Worm (Caenorhabditis elegans) whole organism, L3 larva: ENCODE results near the gene col-127.
"Not testable (repeated sequence)": the region's sequence is repeated elsewhere in the genome, so short reads cannot be mapped to it uniquely, and the experiment has no call there.

Source experiments
- ZK546.5 ChIP-seq: sonication (generic microtip); optimal IDR thresholded peaks from 2 replicates; lab custom pipeline; 2017; ENCODE audit warnings: missing biosample characterization, missing genetic modification characterization
- ceh-16 ChIP-seq: sonication (generic microtip); optimal IDR thresholded peaks from 2 replicates; lab custom pipeline; 2017; ENCODE audit warnings: missing biosample characterization, missing genetic modification characterization
- ceh-28 ChIP-seq: fragments of 150-350 bp; optimal IDR thresholded peaks from 2 replicates; lab custom pipeline; 2014; ENCODE audit warnings: missing biosample characterization, missing genetic modification reagents, missing genetic modification characterization
- ceh-82 ChIP-seq: fragments of 150-350 bp; optimal IDR thresholded peaks from 2 replicates; lab custom pipeline; 2014; ENCODE audit warnings: missing biosample characterization, missing genetic modification characterization
- daf-12 ChIP-seq: fragments of 150-350 bp; optimal IDR thresholded peaks from 2 replicates; lab custom pipeline; 2014; ENCODE audit warnings: missing biosample characterization, missing genetic modification reagents, missing genetic modification characterization
- elt-2 ChIP-seq: sonication (generic microtip); optimal IDR thresholded peaks from 2 replicates; lab custom pipeline; 2016; ENCODE audit warnings: missing genetic modification reagents, mild to moderate bottlenecking, missing genetic modification characterization, missing compliant biosample characterization
- elt-3 ChIP-seq, 3 experiments: fragments of 150-350 bp in 1 of 3; sonication (generic microtip) in 2 of 3; optimal IDR thresholded peaks; 2 replicates in 2 of 3; 4 replicates in 1 of 3; lab custom pipeline; 2014 to 2017; ENCODE audit warnings: missing biosample characterization in 3 of 3, missing genetic modification characterization in 3 of 3
- eor-1 ChIP-seq, 2 experiments: fragments of 150-350 bp; optimal IDR thresholded peaks; 2 replicates each; lab custom pipeline; 2014 to 2018; ENCODE audit warnings: missing biosample characterization in 2 of 2, missing genetic modification characterization in 2 of 2
- fos-1 ChIP-seq: fragments of 150-350 bp; optimal IDR thresholded peaks from 2 replicates; lab custom pipeline; 2014; ENCODE audit warnings: missing biosample characterization, missing genetic modification characterization
- jun-1 ChIP-seq: fragments of 150-350 bp; optimal IDR thresholded peaks from 2 replicates; lab custom pipeline; 2014; ENCODE audit warnings: missing biosample characterization, missing genetic modification reagents, missing genetic modification characterization
- lin-39 ChIP-seq: fragments of 150-350 bp; optimal IDR thresholded peaks from 2 replicates; lab custom pipeline; 2018; ENCODE audit warnings: missing biosample characterization, missing genetic modification reagents, missing genetic modification characterization
- lsy-12 ChIP-seq: sonication (generic microtip); optimal IDR thresholded peaks from 2 replicates; lab custom pipeline; 2016; ENCODE audit warnings: mild to moderate bottlenecking, missing genetic modification characterization, missing compliant biosample characterization
- mml-1 ChIP-seq: fragments of 150-350 bp; sonication (generic microtip); optimal IDR thresholded peaks from 3 replicates; lab custom pipeline; 2014; ENCODE audit warnings: missing biosample characterization, missing genetic modification characterization
- nfya-1 ChIP-seq: sonication (generic microtip); optimal IDR thresholded peaks from 2 replicates; lab custom pipeline; 2017; ENCODE audit warnings: missing genetic modification characterization, mild to moderate bottlenecking, missing compliant biosample characterization, antibody characterized with exemption, moderate library complexity; ENCODE audit not compliant: insufficient read depth
- nhr-23 ChIP-seq: fragments of 150-350 bp; optimal IDR thresholded peaks from 2 replicates; lab custom pipeline; 2014; ENCODE audit warnings: missing biosample characterization, missing genetic modification reagents, missing genetic modification characterization
- nhr-237 ChIP-seq: fragments of 150-350 bp; optimal IDR thresholded peaks from 2 replicates; lab custom pipeline; 2014; ENCODE audit warnings: missing biosample characterization, missing genetic modification characterization
- nhr-28 ChIP-seq: fragments of 150-350 bp; optimal IDR thresholded peaks from 2 replicates; lab custom pipeline; 2014; ENCODE audit warnings: missing biosample characterization, missing genetic modification characterization
- nhr-67 ChIP-seq: fragments of 150-350 bp; optimal IDR thresholded peaks from 2 replicates; lab custom pipeline; 2014; ENCODE audit warnings: missing biosample characterization, missing genetic modification characterization
- nhr-77 ChIP-seq: fragments of 150-350 bp; optimal IDR thresholded peaks from 2 replicates; lab custom pipeline; 2014; ENCODE audit warnings: missing biosample characterization, missing genetic modification characterization
- pha-4 ChIP-seq: fragments of 150-350 bp; optimal IDR thresholded peaks from 2 replicates; lab custom pipeline; 2014; ENCODE audit warnings: missing biosample characterization, missing genetic modification reagents, missing genetic modification characterization
- pqm-1 ChIP-seq: fragments of 150-350 bp; optimal IDR thresholded peaks from 2 replicates; lab custom pipeline; 2017; ENCODE audit warnings: missing biosample characterization, missing genetic modification characterization, inconsistent platforms
- sea-2 ChIP-seq: fragments of 150-350 bp; sonication (generic microtip); optimal IDR thresholded peaks from 4 replicates; lab custom pipeline; 2014; ENCODE audit warnings: missing biosample characterization, missing genetic modification reagents, missing genetic modification characterization
- snpc-4 ChIP-seq: fragments of 150-350 bp; optimal IDR thresholded peaks from 2 replicates; lab custom pipeline; 2014; ENCODE audit warnings: missing biosample characterization, missing genetic modification characterization
- unc-39 ChIP-seq: sonication (generic microtip); optimal IDR thresholded peaks from 4 replicates; lab custom pipeline; 2017; ENCODE audit warnings: missing biosample characterization, missing genetic modification characterization
- zag-1 ChIP-seq: fragments of 150-350 bp; optimal IDR thresholded peaks from 2 replicates; lab custom pipeline; 2014; ENCODE audit warnings: missing biosample characterization, missing genetic modification characterization
- ztf-4 ChIP-seq: fragments of 150-350 bp; optimal IDR thresholded peaks from 2 replicates; lab custom pipeline; 2014; ENCODE audit warnings: missing biosample characterization, missing genetic modification characterization

col-127 gene

ce11 chrIV:11269483-11269882 is 3.5 kb upstream of the col-127 start:
- no peak for TF ChIP-seq nfya-1 (tag; lab: Kevin White, UChicago)
- TF ChIP-seq nhr-237 (tag; lab: Kevin White, UChicago), result no peak
- TF ChIP-seq pha-4 (tag; lab: Kevin White, UChicago), result peak; percentile 90
- no peak for TF ChIP-seq nhr-77 (tag; lab: Kevin White, UChicago)
- no peak for TF ChIP-seq ZK546.5

DNA sequence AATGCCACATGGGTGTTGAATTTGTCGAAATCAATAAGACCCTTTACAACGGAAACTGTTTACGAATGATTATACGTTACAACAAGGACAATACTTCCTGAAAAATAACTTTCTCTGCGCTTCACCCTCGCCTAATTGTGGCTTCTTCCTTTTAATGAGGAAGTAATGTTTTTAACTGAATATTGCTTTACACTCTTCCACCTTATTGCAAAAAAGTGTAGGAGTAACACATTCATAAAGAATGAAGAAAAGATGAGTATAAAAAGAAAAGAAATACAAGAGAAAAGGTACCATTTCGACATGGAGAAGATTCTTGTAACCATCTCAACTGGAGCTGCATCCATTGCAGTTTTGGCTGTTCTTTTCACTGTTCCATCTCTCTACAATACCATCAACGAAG is 2.9 kb downstream of the col-127 start, which contains the start of gene col-126:
TSS of gene col-126 (plus strand) at position 301 of the 400 bp plus-strand sequence.
- TF ChIP-seq mml-1; lsy-12 (tag; lab: Kevin White, UChicago); sea-2 (GFP tag; lab: Kevin White, UChicago): not testable (repeated sequence)

ce11 chrIV:11261535-11261934 is 4.5 kb downstream of the col-127 start, which contains the start of gene F54D1.1:
TSS of gene F54D1.1 (plus strand) at chrIV:11261835.
- TF ChIP-seq ztf-4 (no peak), ceh-28 (no peak), ceh-82 (tag; lab: Kevin White, UChicago) (no peak), pha-4 (tag; lab: Kevin White, UChicago) (no peak), daf-12 (tag; lab: Kevin White, UChicago) (no peak), nhr-23 (no peak), elt-3 (tag; optimal IDR thresholded peaks at IDR 0.05; lab: Kevin White, UChicago) (no peak), eor-1 (tag; optimal IDR thresholded peaks at IDR 0.05; lab: Kevin White, UChicago) (no peak)
- TF ChIP-seq, all 47 proteins: peak for 0

ce11 chrIV:11260544-11261227 is 5.3 kb downstream of the col-127 start, which contains the start of gene C05C12.5:
TSS of gene C05C12.5 (minus strand) at chrIV:11261185.
- TF ChIP-seq elt-3 (tag; optimal IDR thresholded peaks at IDR 0.05; lab: Kevin White, UChicago) (no peak), unc-39 (tag; lab: Kevin White, UChicago) (no peak), fos-1 (tag; lab: Kevin White, UChicago) (no peak), pqm-1 (tag; lab: Kevin White, UChicago) (no peak), nhr-28 (tag; lab: Kevin White, UChicago) (no peak), zag-1 (tag; lab: Kevin White, UChicago) (no peak), ceh-28 (no peak), nhr-77 (tag; lab: Kevin White, UChicago) (no peak), mml-1 (no peak), snpc-4 (tag; lab: Kevin White, UChicago) (no peak), nhr-67 (tag; lab: Kevin White, UChicago) (no peak), pha-4 (tag; lab: Kevin White, UChicago) (no peak), ceh-16 (no peak)

- TF ChIP-seq pqm-1 (tag; lab: Kevin White, UChicago) (peak; percentile 27), pha-4 (tag; lab: Kevin White, UChicago) (peak; percentile 8), elt-2 (tag; lab: Kevin White, UChicago) (peak; percentile 87), nhr-23 (no peak)
These were observed 6.5 kb downstream of the col-127 start, which contains the start of gene gtl-1 for ce11 chrIV:11259485-11259972. TSS of gene gtl-1 (minus strand) at chrIV:11259535.

- peak; percentile 89 for TF ChIP-seq elt-2 (tag; lab: Kevin White, UChicago)
- TF ChIP-seq pqm-1 (tag; lab: Kevin White, UChicago), result peak; percentile 64
- TF ChIP-seq sea-2 (GFP tag; lab: Kevin White, UChicago), result no peak
- peak; percentile 63 for TF ChIP-seq jun-1 (tag; lab: Kevin White, UChicago)
These were observed 8.5 kb downstream of the col-127 start for ce11 chrIV:11257476-11257875.

ce11 chrIV:11253689-11254088 is 12.3 kb downstream of the col-127 start, which contains the start of gene C05C12.1:
TSS of gene C05C12.1 (plus strand) at chrIV:11253989.
- not testable (repeated sequence) for TF ChIP-seq eor-1 (tag; optimal IDR thresholded peaks at IDR 0.05; lab: Kevin White, UChicago); nhr-23; lin-39 (tag; lab: Kevin White, UChicago)
